Worm (Caenorhabditis elegans) whole organism, L4 larva: ENCODE results near the gene col-96.

Experiments used
- F44E2.7 ChIP-seq: fragments of 200-800 bp; sonication (Bioruptor generic); IDR thresholded peaks from 2 replicates; pipeline ENCODE4 v2.1.2; 2022; ENCODE audit warnings: missing genetic modification characterization, missing compliant biosample characterization
- T26A8.4 ChIP-seq: fragments of 200-800 bp; sonication (Bioruptor generic); IDR thresholded peaks from 2 replicates; pipeline ENCODE4 v1.3.6; 2022; ENCODE audit warnings: missing genetic modification characterization, missing compliant biosample characterization
- ZK337.2 ChIP-seq: fragments of 200-800 bp; sonication (Bioruptor generic); IDR thresholded peaks from 2 replicates; pipeline ENCODE4 v1.3.6; 2022; ENCODE audit warnings: missing genetic modification reagents, missing genetic modification characterization, missing compliant biosample characterization
- aha-1 ChIP-seq: fragments of 150-350 bp; peaks from one replicate; lab custom pipeline; 2014; ENCODE audit warnings: missing biosample characterization, missing genetic modification characterization
- aly-2 ChIP-seq: sonication (generic microtip); optimal IDR thresholded peaks from 2 replicates; lab custom pipeline; 2018; ENCODE audit warnings: missing biosample characterization, missing genetic modification characterization
- ceh-28 ChIP-seq: fragments of 150-350 bp; optimal IDR thresholded peaks from 2 replicates; lab custom pipeline; 2014; ENCODE audit warnings: missing biosample characterization, missing genetic modification reagents, missing genetic modification characterization
- ceh-32 ChIP-seq: sonication (generic microtip); optimal IDR thresholded peaks from 2 replicates; lab custom pipeline; 2016; ENCODE audit warnings: mild to moderate bottlenecking, missing genetic modification characterization, missing compliant biosample characterization; ENCODE audit not compliant: poor library complexity
- ceh-82 ChIP-seq: sonication (generic microtip); optimal IDR thresholded peaks from 2 replicates; lab custom pipeline; 2017; ENCODE audit warnings: missing biosample characterization, missing genetic modification characterization
- daf-12 ChIP-seq: fragments of 150-350 bp; optimal IDR thresholded peaks from 2 replicates; lab custom pipeline; 2014; ENCODE audit warnings: missing biosample characterization, missing genetic modification reagents, missing genetic modification characterization
- daf-19 ChIP-seq: fragments of 200-800 bp; sonication (Bioruptor generic); conservative IDR thresholded peaks from 2 replicates; pipeline ENCODE4 v1.3.6; 2022; ENCODE audit warnings: missing genetic modification characterization, missing compliant biosample characterization
- dmd-6 ChIP-seq: fragments of 200-800 bp; sonication (Bioruptor generic); IDR thresholded peaks from 2 replicates; pipeline ENCODE4 v1.3.6; 2022; ENCODE audit warnings: missing genetic modification reagents, missing genetic modification characterization, missing compliant biosample characterization
- dmd-9 ChIP-seq: fragments of 200-800 bp; sonication (Bioruptor generic); IDR thresholded peaks from 2 replicates; pipeline ENCODE4 v1.3.6; 2022; ENCODE audit warnings: missing genetic modification reagents, missing genetic modification characterization, missing compliant biosample characterization
- dpl-1 ChIP-seq: fragments of 150-350 bp; optimal IDR thresholded peaks from 2 replicates; lab custom pipeline; 2014; ENCODE audit warnings: missing biosample characterization, missing genetic modification reagents, missing genetic modification characterization
- egl-27 ChIP-seq: sonication (generic microtip); optimal IDR thresholded peaks from 3 replicates; lab custom pipeline; 2017; ENCODE audit warnings: missing biosample characterization, missing genetic modification reagents, missing genetic modification characterization
- egl-43 ChIP-seq: fragments of 200-800 bp; sonication (Bioruptor generic); IDR thresholded peaks from 2 replicates; pipeline ENCODE4 v1.3.6; 2022; ENCODE audit warnings: missing genetic modification reagents, missing genetic modification characterization, missing compliant biosample characterization
- fkh-10 ChIP-seq: fragments of 150-350 bp; optimal IDR thresholded peaks from 2 replicates; lab custom pipeline; 2014; ENCODE audit warnings: missing biosample characterization, missing genetic modification reagents, missing genetic modification characterization
- hlh-11 ChIP-seq: fragments of 200-800 bp; sonication (Bioruptor generic); optimal IDR thresholded peaks from 2 replicates; lab custom pipeline; 2018; ENCODE audit warnings: mild to moderate bottlenecking, missing genetic modification characterization, missing compliant biosample characterization
- hmg-1.1 ChIP-seq: fragments of 200-800 bp; sonication (Bioruptor generic); IDR thresholded peaks from 2 replicates; pipeline ENCODE4 v1.3.6; 2022; ENCODE audit warnings: missing genetic modification reagents, missing genetic modification characterization, missing compliant biosample characterization
- jun-1 ChIP-seq: fragments of 150-350 bp; optimal IDR thresholded peaks from 2 replicates; lab custom pipeline; 2014; ENCODE audit warnings: missing biosample characterization, missing genetic modification reagents, missing genetic modification characterization
- lin-1 ChIP-seq: fragments of 200-800 bp; sonication (Bioruptor generic); IDR thresholded peaks from 2 replicates; pipeline ENCODE4 v1.3.6; 2022; ENCODE audit warnings: missing genetic modification reagents, missing genetic modification characterization, missing compliant biosample characterization
- lin-13 ChIP-seq: fragments of 150-350 bp; optimal IDR thresholded peaks from 2 replicates; lab custom pipeline; 2014; ENCODE audit warnings: missing biosample characterization, missing genetic modification reagents, missing genetic modification characterization
- lin-38 ChIP-seq: fragments of 200-800 bp; sonication (Bioruptor generic); IDR thresholded peaks from 2 replicates; pipeline ENCODE4 v1.3.6; 2022; ENCODE audit warnings: missing genetic modification reagents, missing genetic modification characterization, missing compliant biosample characterization
- mdt-29 ChIP-seq: fragments of 200-800 bp; sonication (Bioruptor generic); IDR thresholded peaks from 2 replicates; pipeline ENCODE4 v1.3.6; 2022; ENCODE audit warnings: missing genetic modification reagents, missing genetic modification characterization, missing compliant biosample characterization
- mep-1 ChIP-seq: fragments of 150-350 bp; sonication (generic microtip); optimal IDR thresholded peaks from 3 replicates; lab custom pipeline; 2014; ENCODE audit warnings: missing biosample characterization, missing genetic modification characterization
- mxl-3 ChIP-seq: fragments of 200-800 bp; sonication (Bioruptor generic); optimal IDR thresholded peaks from 2 replicates; lab custom pipeline; 2018; ENCODE audit warnings: mild to moderate bottlenecking, missing genetic modification characterization, missing compliant biosample characterization
- nhr-25 ChIP-seq: sonication (generic microtip); optimal IDR thresholded peaks from 2 replicates; lab custom pipeline; 2017; ENCODE audit warnings: missing genetic modification characterization, mild to moderate bottlenecking, missing compliant biosample characterization, antibody characterized with exemption, moderate library complexity, borderline replicate concordance; ENCODE audit not compliant: insufficient read depth
- nhr-28 ChIP-seq: fragments of 150-350 bp; optimal IDR thresholded peaks from 2 replicates; lab custom pipeline; 2014; ENCODE audit warnings: missing biosample characterization, missing genetic modification characterization
- pha-4 ChIP-seq, 2 experiments: fragments of 150-350 bp in 1 of 2; fragments of 200-800 bp in 1 of 2; sonication (Bioruptor generic) in 1 of 2; IDR thresholded peaks in 1 of 2; optimal IDR thresholded peaks in 1 of 2; 2 replicates each; pipeline versions ENCODE4 v1.3.6 to Lab custom; 2014 to 2022; ENCODE audit warnings: missing genetic modification characterization in 2 of 2, missing genetic modification reagents in 2 of 2, missing biosample characterization in 1 of 2, missing compliant biosample characterization in 1 of 2
- php-3 ChIP-seq: fragments of 200-800 bp; sonication (Bioruptor generic); IDR thresholded peaks from 2 replicates; pipeline ENCODE4 v1.3.6; 2022; ENCODE audit warnings: missing genetic modification reagents, missing genetic modification characterization, missing compliant biosample characterization
- sdz-12 ChIP-seq: fragments of 200-800 bp; sonication (Bioruptor generic); optimal IDR thresholded peaks from 2 replicates; lab custom pipeline; 2018; ENCODE audit warnings: mild to moderate bottlenecking, missing genetic modification characterization, missing compliant biosample characterization
- set-16 ChIP-seq: fragments of 200-800 bp; sonication (Bioruptor generic); IDR thresholded peaks from 2 replicates; pipeline ENCODE4 v1.3.6; 2022; ENCODE audit warnings: missing genetic modification reagents, missing genetic modification characterization, missing compliant biosample characterization
- unc-62 ChIP-seq, 3 experiments: fragments of 150-350 bp in 1 of 3; sonication (generic microtip); optimal IDR thresholded peaks in 2 of 3; peaks in 1 of 3; 1 replicate in 1 of 3; 2 replicates in 2 of 3; lab custom pipeline; 2014 to 2017; ENCODE audit warnings: missing biosample characterization in 3 of 3, missing genetic modification characterization in 3 of 3, missing genetic modification reagents in 3 of 3, missing genotype in 1 of 3
- vab-7 ChIP-seq: fragments of 200-800 bp; sonication (Bioruptor generic); IDR thresholded peaks from 2 replicates; pipeline ENCODE4 v1.3.6; 2022; ENCODE audit warnings: missing genetic modification reagents, missing genetic modification characterization, missing compliant biosample characterization
- zfp-2 ChIP-seq: sonication (generic microtip); optimal IDR thresholded peaks from 2 replicates; lab custom pipeline; 2016; ENCODE audit warnings: mild to moderate bottlenecking, missing genetic modification characterization, missing compliant biosample characterization

The col-96 gene

DNA sequence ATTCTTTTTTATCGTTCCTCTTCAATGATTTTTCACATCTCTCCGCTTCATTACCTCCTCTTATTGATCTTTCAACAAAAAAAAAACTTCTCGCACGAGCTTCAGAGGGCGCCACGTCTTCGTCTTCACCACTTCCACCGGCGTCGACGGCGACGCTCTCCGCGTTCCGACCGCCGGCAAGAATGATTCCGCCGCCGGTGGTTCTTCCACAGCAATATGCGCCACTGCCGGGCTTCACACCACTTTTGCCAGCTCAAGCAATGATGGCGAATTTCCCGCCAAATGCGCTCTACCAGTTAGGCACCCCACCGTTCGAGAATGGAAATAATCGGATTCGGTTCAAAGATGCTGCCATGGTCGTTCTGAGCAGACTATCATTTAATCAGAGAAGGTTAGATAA is 23.5 kb downstream of the col-96 start:
- TF ChIP-seq pha-4 (GFP tag; IDR thresholded peaks at IDR 0.05; lab: Robert Waterston, UW) (no peak), pha-4 (tag; optimal IDR thresholded peaks at IDR 0.05; lab: Kevin White, UChicago) (no peak), nhr-25 (tag; lab: Kevin White, UChicago) (no peak), unc-62 (GFP tag; optimal IDR thresholded peaks at IDR 0.05 in 1 of 2; lab: Kevin White, UChicago) (peak in 1 of 2 experiments; percentile 5), unc-62 (tag; optimal IDR thresholded peaks at IDR 0.05; lab: Kevin White, UChicago) (no peak), egl-43 (GFP tag; lab: Robert Waterston, UW) (peak; percentile 32; the same call in 1 of the 2 replicates), hlh-11 (tag; lab: Kevin White, UChicago) (no peak), set-16 (GFP tag; lab: Robert Waterston, UW) (peak; percentile 88), dpl-1 (no peak)

DNA sequence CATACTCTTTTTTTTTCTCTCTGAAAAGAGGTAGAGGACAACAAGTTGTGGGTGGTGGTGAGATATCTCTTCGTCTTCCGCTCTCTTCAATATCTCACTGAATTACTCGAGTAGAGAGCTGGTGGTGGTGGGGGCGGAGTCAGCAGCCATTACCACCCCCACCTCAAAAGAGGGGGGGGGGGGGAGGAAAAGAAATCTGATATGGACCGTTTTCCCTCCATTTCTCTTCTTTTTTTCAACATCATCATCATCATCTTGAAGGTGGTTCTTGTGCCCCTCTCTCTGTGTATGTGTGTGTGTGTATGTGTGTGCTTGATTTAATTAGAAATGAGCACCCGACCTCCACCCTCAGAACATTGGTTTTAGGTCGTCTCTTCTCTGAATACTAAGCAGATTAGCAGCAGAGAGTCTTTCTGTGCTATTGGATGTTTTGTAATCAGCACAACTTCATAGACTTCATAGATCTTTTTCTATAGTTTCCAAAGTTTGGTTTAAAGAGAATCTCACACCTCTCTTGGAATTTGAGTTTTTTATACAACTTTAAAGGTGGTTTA is 25.0 kb downstream of the col-96 start:
- TF ChIP-seq vab-7 (GFP tag; lab: Robert Waterston, UW): no peak
- TF ChIP-seq dmd-9: no peak
- TF ChIP-seq egl-27: no peak
- no peak for TF ChIP-seq zfp-2
- TF ChIP-seq lin-1: no peak
- TF ChIP-seq mep-1 (tag; lab: Kevin White, UChicago): no peak
- no peak for TF ChIP-seq F44E2.7
- TF ChIP-seq aly-2 (tag; lab: Kevin White, UChicago): no peak
- peak; percentile 67; the same call in 1 of the 2 replicates for TF ChIP-seq ZK337.2
- TF ChIP-seq dmd-6 (GFP tag; lab: Robert Waterston, UW): no peak
- TF ChIP-seq egl-43 (GFP tag; lab: Robert Waterston, UW): peak; percentile 68; the same call in 1 of the 2 replicates
- no peak for TF ChIP-seq ceh-32 (tag; lab: Kevin White, UChicago)
- TF ChIP-seq lin-38 (GFP tag; lab: Robert Waterston, UW): no peak
- TF ChIP-seq hmg-1.1: no peak
- peak; percentile 37 for TF ChIP-seq set-16 (GFP tag; lab: Robert Waterston, UW)
- TF ChIP-seq, all 104 proteins: peak for 3

DNA sequence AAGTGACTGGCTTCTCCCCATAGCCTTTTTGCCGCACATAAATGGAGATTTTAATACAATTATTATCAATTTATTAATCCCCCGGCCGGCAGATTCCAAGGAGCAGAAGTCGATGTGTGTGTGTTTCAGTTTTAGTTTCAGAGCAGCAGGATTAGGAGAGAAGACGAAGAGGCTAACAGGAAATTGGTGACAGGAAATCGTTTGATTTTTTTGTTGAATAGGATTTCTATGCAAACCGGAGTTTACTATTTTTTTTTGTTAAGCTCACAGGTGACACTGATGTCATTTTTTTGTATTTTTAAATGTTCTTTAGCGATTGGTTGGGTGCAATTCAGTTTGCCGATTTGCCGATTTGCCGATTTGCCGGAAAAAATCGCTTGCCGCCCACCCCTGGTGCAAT is 26.1 kb downstream of the col-96 start:
- no peak for TF ChIP-seq daf-19
- TF ChIP-seq lin-38 (GFP tag; lab: Robert Waterston, UW): no peak
- TF ChIP-seq lin-13 (GFP tag; lab: Kevin White, UChicago): no peak
- TF ChIP-seq jun-1 (tag; lab: Kevin White, UChicago): no peak
- TF ChIP-seq mdt-29 (GFP tag; lab: Robert Waterston, UW): no peak
- TF ChIP-seq ZK337.2: no peak
- TF ChIP-seq aha-1 (tag; lab: Kevin White, UChicago): peak; percentile 95

DNA sequence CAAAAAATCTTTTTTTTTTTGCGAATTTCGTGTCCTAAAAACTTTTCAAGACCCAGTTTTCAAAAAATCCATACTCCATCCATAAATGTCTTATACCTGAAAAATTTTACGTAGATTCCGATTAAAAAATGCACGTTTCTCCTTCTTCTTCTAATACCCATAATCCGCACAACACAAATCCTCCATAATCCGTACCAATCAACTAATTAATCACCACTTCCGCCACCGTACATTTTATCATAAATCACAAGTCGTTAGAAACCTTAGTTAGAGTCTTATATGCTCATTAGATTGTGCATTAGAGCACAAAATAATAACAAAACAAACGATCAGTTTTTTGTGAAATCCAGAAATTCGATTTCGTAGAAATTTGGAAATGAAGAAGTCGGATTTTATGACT is 37.6 kb downstream of the col-96 start:
- TF ChIP-seq php-3 (no peak), aha-1 (tag; lab: Kevin White, UChicago) (peak; percentile 84)

DNA sequence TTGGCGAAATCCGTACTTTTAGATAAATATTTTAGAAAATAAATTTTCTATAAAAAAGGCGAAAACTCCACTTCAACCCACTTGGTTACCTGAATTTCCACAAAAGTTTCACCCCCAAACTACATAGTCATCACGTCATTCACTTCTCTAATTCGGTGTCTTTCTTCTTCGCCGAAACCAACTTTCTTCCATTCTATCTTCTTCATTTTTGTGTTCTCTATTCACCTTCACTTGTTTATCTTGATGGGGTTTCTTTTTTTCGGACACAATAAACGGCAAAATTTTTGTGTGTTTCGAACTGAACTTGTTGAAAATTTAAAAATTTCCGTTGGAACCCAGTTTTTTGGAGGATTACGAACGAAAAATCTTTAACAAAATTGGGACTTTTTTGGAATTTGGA is 39.7 kb downstream of the col-96 start:
- TF ChIP-seq jun-1 (tag; lab: Kevin White, UChicago) (no peak), aha-1 (tag; lab: Kevin White, UChicago) (peak; percentile 38), fkh-10 (GFP tag; lab: Kevin White, UChicago) (no peak), mxl-3 (GFP tag; lab: Kevin White, UChicago) (no peak), nhr-28 (peak; percentile 26), ceh-28 (tag; lab: Kevin White, UChicago) (no peak), hlh-11 (tag; lab: Kevin White, UChicago) (no peak), T26A8.4 (no peak), ceh-82 (no peak), daf-12 (no peak), unc-62 (GFP tag; optimal IDR thresholded peaks at IDR 0.05 in 1 of 2; lab: Kevin White, UChicago) (peak in 1 of 2 experiments; percentile 11), unc-62 (tag; optimal IDR thresholded peaks at IDR 0.05; lab: Kevin White, UChicago) (no peak), sdz-12 (GFP tag; lab: Kevin White, UChicago) (no peak)
